Fruit fly (Drosophila melanogaster) whole organism, prepupa: ENCODE measurements around the gene RhoGEF64C.
A peak's percentile ranks its signal among the peaks of the same experiment; 100 is the strongest.

ENCODE experiments used
- Blimp-1 ChIP-seq: fragments of 200-800 bp; sonication (Bioruptor generic); optimal IDR thresholded peaks from 3 replicates; lab custom pipeline; 2017; ENCODE audit warnings: missing biosample characterization, missing genetic modification characterization, mild to moderate bottlenecking, moderate library complexity, missing genetic modification reagents
- CG10631 ChIP-seq: fragments of 200-800 bp; sonication (Bioruptor generic); optimal IDR thresholded peaks from 2 replicates; lab custom pipeline; 2016; ENCODE audit warnings: missing biosample characterization, missing genetic modification characterization
- CG10669 ChIP-seq: fragments of 200-800 bp; sonication (Bioruptor generic); optimal IDR thresholded peaks from 3 replicates; lab custom pipeline; 2018; ENCODE audit warnings: missing biosample characterization, mild to moderate bottlenecking, missing genetic modification characterization, moderate library complexity
- CG11294 ChIP-seq: fragments of 200-800 bp; sonication (Bioruptor generic); IDR thresholded peaks from 2 replicates; pipeline ENCODE4 v1.3.6; 2022; ENCODE audit warnings: missing biosample characterization, missing genetic modification characterization
- CG11902 ChIP-seq: fragments of 200-800 bp; sonication (Bioruptor generic); optimal IDR thresholded peaks from 3 replicates; lab custom pipeline; 2016; ENCODE audit warnings: missing biosample characterization, missing genetic modification characterization
- CG15336 ChIP-seq: fragments of 200-800 bp; sonication (Bioruptor generic); IDR thresholded peaks from 2 replicates; pipeline ENCODE4 v1.3.6; 2022; ENCODE audit warnings: missing biosample characterization, missing genetic modification characterization
- CG1621 ChIP-seq: fragments of 200-800 bp; sonication (Bioruptor generic); optimal IDR thresholded peaks from 3 replicates; lab custom pipeline; 2018; ENCODE audit warnings: missing biosample characterization, mild to moderate bottlenecking, missing genetic modification characterization
- CG16779 ChIP-seq: fragments of 200-800 bp; sonication (Bioruptor generic); optimal IDR thresholded peaks from 3 replicates; lab custom pipeline; 2017; ENCODE audit warnings: missing biosample characterization, mild to moderate bottlenecking, missing genetic modification characterization
- CG3032 ChIP-seq: fragments of 200-800 bp; optimal IDR thresholded peaks from 2 replicates; lab custom pipeline; 2019; ENCODE audit warnings: missing biosample characterization, mild to moderate bottlenecking, missing genetic modification characterization, moderate library complexity
- CG31627 ChIP-seq: fragments of 200-800 bp; sonication (Bioruptor generic); optimal IDR thresholded peaks from 3 replicates; lab custom pipeline; 2016; ENCODE audit warnings: missing biosample characterization, missing genetic modification characterization
- CG32006 ChIP-seq: fragments of 200-800 bp; sonication (Bioruptor generic); optimal IDR thresholded peaks from 3 replicates; lab custom pipeline; 2017; ENCODE audit warnings: missing biosample characterization, mild to moderate bottlenecking, missing genetic modification characterization
- CG34406 ChIP-seq: fragments of 200-800 bp; sonication (Bioruptor generic); optimal IDR thresholded peaks from 3 replicates; lab custom pipeline; 2016; ENCODE audit warnings: missing biosample characterization, missing genetic modification characterization
- CG3919 ChIP-seq: fragments of 200-800 bp; sonication (Bioruptor generic); optimal IDR thresholded peaks from 3 replicates; lab custom pipeline; 2016; ENCODE audit warnings: missing biosample characterization, missing genetic modification characterization
- CG4318 ChIP-seq: fragments of 200-800 bp; sonication (Bioruptor generic); optimal IDR thresholded peaks from 3 replicates; lab custom pipeline; 2017; ENCODE audit warnings: missing biosample characterization, mild to moderate bottlenecking, missing genetic modification characterization
- CG6163 ChIP-seq: fragments of 200-800 bp; sonication (Bioruptor generic); IDR thresholded peaks from 3 replicates; pipeline ENCODE4 v1.3.6; 2022; ENCODE audit warnings: missing biosample characterization, missing genetic modification characterization
- CG6276 ChIP-seq: fragments of 200-800 bp; sonication (Bioruptor generic); optimal IDR thresholded peaks from 2 replicates; lab custom pipeline; 2017; ENCODE audit warnings: missing biosample characterization, mild to moderate bottlenecking, missing genetic modification characterization
- CG6792 ChIP-seq: fragments of 200-800 bp; sonication (Bioruptor generic); optimal IDR thresholded peaks from 3 replicates; lab custom pipeline; 2016; ENCODE audit warnings: missing biosample characterization, missing genetic modification characterization
- CG6808 ChIP-seq: fragments of 200-800 bp; sonication (Bioruptor generic); optimal IDR thresholded peaks from 3 replicates; lab custom pipeline; 2017; ENCODE audit warnings: missing biosample characterization, missing genetic modification characterization, mild to moderate bottlenecking, moderate library complexity, missing genetic modification reagents
- CG6854 ChIP-seq: fragments of 200-800 bp; sonication (Bioruptor generic); optimal IDR thresholded peaks from 2 replicates; lab custom pipeline; 2017; ENCODE audit warnings: missing biosample characterization, mild to moderate bottlenecking, missing genetic modification characterization
- CG7368 ChIP-seq: fragments of 200-800 bp; sonication (Bioruptor generic); optimal IDR thresholded peaks from 3 replicates; lab custom pipeline; 2016; ENCODE audit warnings: missing biosample characterization, missing genetic modification characterization
- CG8119 ChIP-seq: fragments of 200-800 bp; sonication (Bioruptor generic); IDR thresholded peaks from 3 replicates; pipeline ENCODE4 v1.3.6; 2022; ENCODE audit warnings: missing biosample characterization, missing genetic modification characterization
- CG8319 ChIP-seq: fragments of 200-800 bp; sonication (Bioruptor generic); optimal IDR thresholded peaks from 3 replicates; lab custom pipeline; 2016; ENCODE audit warnings: missing biosample characterization, missing genetic modification characterization
- CG8632 ChIP-seq: fragments of 200-800 bp; sonication (Bioruptor generic); optimal IDR thresholded peaks from 3 replicates; lab custom pipeline; 2016; ENCODE audit warnings: missing biosample characterization, missing genetic modification characterization
- CG9139 ChIP-seq: fragments of 200-800 bp; sonication (Bioruptor generic); optimal IDR thresholded peaks from 3 replicates; lab custom pipeline; 2017; ENCODE audit warnings: missing biosample characterization, mild to moderate bottlenecking, missing genetic modification characterization
- Eip75B ChIP-seq: fragments of 200-800 bp; sonication (Bioruptor generic); optimal IDR thresholded peaks from 3 replicates; lab custom pipeline; 2016; ENCODE audit warnings: missing biosample characterization, missing genetic modification characterization
- Eip78C ChIP-seq: fragments of 200-800 bp; sonication (Bioruptor generic); peaks from one replicate; lab custom pipeline; 2016; ENCODE audit warnings: missing biosample characterization, missing genetic modification characterization
- Eip93F ChIP-seq: fragments of 200-800 bp; sonication (Bioruptor generic); optimal IDR thresholded peaks from 2 replicates; lab custom pipeline; 2016; ENCODE audit warnings: missing biosample characterization, mild to moderate bottlenecking, missing genetic modification characterization
- Ets21C ChIP-seq: fragments of 200-800 bp; sonication (Bioruptor generic); optimal IDR thresholded peaks from 3 replicates; lab custom pipeline; 2016; ENCODE audit warnings: missing biosample characterization, missing genetic modification characterization
- Ets96B ChIP-seq: fragments of 200-800 bp; optimal IDR thresholded peaks from 2 replicates; lab custom pipeline; 2019; ENCODE audit warnings: missing biosample characterization, mild to moderate bottlenecking, missing genetic modification characterization, moderate library complexity
- Gug ChIP-seq: fragments of 200-800 bp; sonication (Bioruptor generic); IDR thresholded peaks from 2 replicates; pipeline ENCODE4 v1.3.6; 2022; ENCODE audit warnings: missing biosample characterization, missing genetic modification characterization
- Hr38 ChIP-seq: sonication (Bioruptor generic); optimal IDR thresholded peaks from 2 replicates; lab custom pipeline; 2016; ENCODE audit warnings: missing biosample characterization, missing genetic modification characterization
- Hr39 ChIP-seq: fragments of 200-800 bp; sonication (Bioruptor generic); optimal IDR thresholded peaks from 2 replicates; lab custom pipeline; 2016; ENCODE audit warnings: missing biosample characterization, missing genetic modification characterization
- Lpt ChIP-seq: fragments of 200-800 bp; sonication (Bioruptor generic); optimal IDR thresholded peaks from 3 replicates; lab custom pipeline; 2016; ENCODE audit warnings: missing biosample characterization, missing genetic modification characterization
- Met ChIP-seq: fragments of 200-800 bp; sonication (Bioruptor generic); optimal IDR thresholded peaks from 3 replicates; lab custom pipeline; 2016; ENCODE audit warnings: missing biosample characterization, missing genetic modification characterization
- OdsH ChIP-seq: fragments of 200-800 bp; sonication (Bioruptor generic); optimal IDR thresholded peaks from 3 replicates; lab custom pipeline; 2016; ENCODE audit warnings: missing biosample characterization, missing genetic modification characterization
- Smox ChIP-seq: fragments of 200-800 bp; sonication (Bioruptor generic); optimal IDR thresholded peaks from 3 replicates; lab custom pipeline; 2016; ENCODE audit warnings: missing biosample characterization, missing genetic modification characterization
- Sox102F ChIP-seq: fragments of 200-800 bp; sonication (Bioruptor generic); optimal IDR thresholded peaks from 2 replicates; lab custom pipeline; 2016; ENCODE audit warnings: missing biosample characterization, mild to moderate bottlenecking, missing genetic modification characterization
- Sox14 ChIP-seq: fragments of 200-800 bp; sonication (Bioruptor generic); optimal IDR thresholded peaks from 3 replicates; lab custom pipeline; 2016; ENCODE audit warnings: missing biosample characterization, missing genetic modification characterization
- Sox15 ChIP-seq: fragments of 200-800 bp; sonication (Bioruptor generic); optimal IDR thresholded peaks from 3 replicates; lab custom pipeline; 2016; ENCODE audit warnings: missing biosample characterization, missing genetic modification characterization
- achi ChIP-seq: fragments of 200-800 bp; sonication (Bioruptor generic); optimal IDR thresholded peaks from 3 replicates; lab custom pipeline; 2016; ENCODE audit warnings: missing biosample characterization, missing genetic modification characterization
- acj6 ChIP-seq: fragments of 200-800 bp; sonication (Bioruptor generic); optimal IDR thresholded peaks from 3 replicates; lab custom pipeline; 2016; ENCODE audit warnings: missing biosample characterization, missing genetic modification characterization
- cyc ChIP-seq: fragments of 200-800 bp; sonication (Bioruptor generic); optimal IDR thresholded peaks from 3 replicates; lab custom pipeline; 2016; ENCODE audit warnings: missing biosample characterization, missing genetic modification characterization
- dac ChIP-seq: fragments of 200-800 bp; sonication (Bioruptor generic); optimal IDR thresholded peaks from 2 replicates; lab custom pipeline; 2017; ENCODE audit warnings: missing biosample characterization, mild to moderate bottlenecking, missing genetic modification characterization
- eg ChIP-seq: fragments of 200-800 bp; sonication (Bioruptor generic); IDR thresholded peaks from 3 replicates; pipeline ENCODE4 v1.3.6; 2022; ENCODE audit warnings: missing biosample characterization, missing genetic modification characterization
- esn ChIP-seq: fragments of 200-800 bp; sonication (Bioruptor generic); optimal IDR thresholded peaks from 2 replicates; lab custom pipeline; 2016; ENCODE audit warnings: missing biosample characterization, mild to moderate bottlenecking, missing genetic modification characterization, moderate library complexity
- fd59A ChIP-seq: fragments of 200-800 bp; sonication (Bioruptor generic); optimal IDR thresholded peaks from 2 replicates; lab custom pipeline; 2017; ENCODE audit warnings: missing biosample characterization, mild to moderate bottlenecking, missing genetic modification characterization, missing genetic modification reagents
- fd85E ChIP-seq: fragments of 200-800 bp; sonication (Bioruptor generic); optimal IDR thresholded peaks from 3 replicates; lab custom pipeline; 2016; ENCODE audit warnings: missing biosample characterization, missing genetic modification characterization
- fkh ChIP-seq: fragments of 200-800 bp; sonication (Bioruptor generic); optimal IDR thresholded peaks from 3 replicates; lab custom pipeline; 2017; ENCODE audit warnings: missing biosample characterization, mild to moderate bottlenecking, missing genetic modification characterization, moderate library complexity
- lz ChIP-seq: fragments of 200-800 bp; sonication (Bioruptor generic); optimal IDR thresholded peaks from 3 replicates; lab custom pipeline; 2016; ENCODE audit warnings: missing biosample characterization, missing genetic modification characterization
- net ChIP-seq: fragments of 200-800 bp; sonication (Bioruptor generic); optimal IDR thresholded peaks from 3 replicates; lab custom pipeline; 2016; ENCODE audit warnings: missing biosample characterization, missing genetic modification characterization
- pdm3 ChIP-seq: fragments of 200-800 bp; sonication (Bioruptor generic); optimal IDR thresholded peaks from 3 replicates; lab custom pipeline; 2016; ENCODE audit warnings: missing biosample characterization, missing genetic modification characterization
- ss ChIP-seq, 2 experiments: fragments of 200-800 bp; sonication (Bioruptor generic); optimal IDR thresholded peaks; 2 replicates in 1 of 2; 3 replicates in 1 of 2; lab custom pipeline; 2017 to 2018; ENCODE audit warnings: mild to moderate bottlenecking in 2 of 2, missing biosample characterization in 2 of 2, missing genetic modification characterization in 2 of 2, moderate library complexity in 1 of 2
- svp ChIP-seq: fragments of 200-800 bp; sonication (Bioruptor generic); peaks from one replicate; lab custom pipeline; 2016; ENCODE audit warnings: missing biosample characterization, missing genetic modification characterization

RhoGEF64C gene

DNA sequence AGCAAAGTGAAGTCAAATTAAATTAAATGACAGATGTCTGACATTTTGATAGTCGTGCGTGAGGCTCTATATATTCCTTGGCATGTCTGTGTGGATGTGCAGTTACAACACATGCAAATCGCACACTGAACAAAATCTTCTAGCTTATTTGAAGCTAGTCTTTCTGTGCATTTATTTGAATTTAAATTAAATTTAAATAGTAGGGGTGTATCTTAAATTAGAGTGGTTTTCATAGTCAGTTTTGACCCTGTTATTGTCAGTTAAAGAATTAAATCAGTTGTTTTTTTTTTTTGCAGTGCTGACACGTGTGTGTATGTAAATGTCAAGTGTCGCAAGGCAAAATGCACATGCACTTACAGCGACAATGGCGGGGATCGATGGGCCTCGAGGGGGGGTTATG is 13.5 kb upstream of the RhoGEF64C start:
- TF ChIP-seq Sox15 (GFP tag; lab: Kevin White, UChicago): no peak
- TF ChIP-seq CG6808 (GFP tag; lab: Kevin White, UChicago): no peak
- TF ChIP-seq CG11294 (GFP tag; lab: Robert Waterston, UW): no peak
- peak; percentile 63 for TF ChIP-seq svp
- peak in 1 of 2 experiments; percentile 42 for TF ChIP-seq ss (GFP tag; optimal IDR thresholded peaks at IDR 0.05; lab: Kevin White, UChicago)
- TF ChIP-seq CG31627: no peak
- TF ChIP-seq CG8319 (GFP tag; lab: Kevin White, UChicago): no peak
- TF ChIP-seq lz (GFP tag; lab: Kevin White, UChicago): no peak
- no peak for TF ChIP-seq CG1621 (tag; lab: Kevin White, UChicago)
- TF ChIP-seq Hr38: no peak
- TF ChIP-seq dac: no peak
- TF ChIP-seq CG6163 (GFP tag; lab: Robert Waterston, UW): no peak
- no peak for TF ChIP-seq Lpt
- TF ChIP-seq acj6 (GFP tag; lab: Kevin White, UChicago): no peak
- no peak for TF ChIP-seq Hr39
- no peak for TF ChIP-seq CG16779 (tag; lab: Kevin White, UChicago)
- no peak for TF ChIP-seq Eip93F (GFP tag; lab: Kevin White, UChicago)
- peak; percentile 35 for TF ChIP-seq CG3919
- TF ChIP-seq fd85E (GFP tag; lab: Kevin White, UChicago): no peak
- peak; percentile 81 for TF ChIP-seq Eip78C
- no peak for TF ChIP-seq Sox102F (GFP tag; lab: Kevin White, UChicago)
- TF ChIP-seq CG4318 (GFP tag; lab: Kevin White, UChicago): no peak
- no peak for TF ChIP-seq CG7368 (GFP tag; lab: Kevin White, UChicago)
- 0 out of 3 replicates have a peak, but pooled peaks have one; percentile 18 for TF ChIP-seq CG8119 (GFP tag; lab: Robert Waterston, UW)
- no peak for TF ChIP-seq Smox (GFP tag; lab: Kevin White, UChicago)
- no peak for TF ChIP-seq CG15336 (GFP tag; lab: Robert Waterston, UW)
- TF ChIP-seq CG10631 (GFP tag; lab: Kevin White, UChicago): peak; percentile 36
- TF ChIP-seq Ets96B (tag; lab: Kevin White, UChicago): peak; percentile 41
- no peak for TF ChIP-seq achi (GFP tag; lab: Kevin White, UChicago)
- TF ChIP-seq CG10669: peak; percentile 36
- TF ChIP-seq CG3032: no peak
- TF ChIP-seq CG8632 (GFP tag; lab: Kevin White, UChicago): no peak
- TF ChIP-seq Gug (GFP tag; lab: Robert Waterston, UW): 0 out of 2 replicates have a peak, but pooled peaks have one; percentile 14
- TF ChIP-seq Met (GFP tag; lab: Kevin White, UChicago): no peak
- TF ChIP-seq fkh: no peak
- no peak for TF ChIP-seq CG6854
- no peak for TF ChIP-seq Blimp-1 (GFP tag; lab: Kevin White, UChicago)
- peak; percentile 53 for TF ChIP-seq Eip75B
- peak; percentile 36 for TF ChIP-seq CG32006 (GFP tag; lab: Kevin White, UChicago)
- peak; percentile 8 for TF ChIP-seq cyc (GFP tag; lab: Kevin White, UChicago)
- TF ChIP-seq CG34406 (GFP tag; lab: Kevin White, UChicago): no peak
- TF ChIP-seq CG6276 (GFP tag; lab: Kevin White, UChicago): peak; percentile 6
- no peak for TF ChIP-seq Ets21C (GFP tag; lab: Kevin White, UChicago)
- TF ChIP-seq CG6792 (GFP tag; lab: Kevin White, UChicago): no peak
- TF ChIP-seq eg (GFP tag; lab: Robert Waterston, UW): peak; percentile 45; the same call in 1 of the 3 replicates
- TF ChIP-seq pdm3 (GFP tag; lab: Kevin White, UChicago): no peak
- no peak for TF ChIP-seq Sox14
- no peak for TF ChIP-seq net
- TF ChIP-seq fd59A (GFP tag; lab: Kevin White, UChicago): no peak
- no peak for TF ChIP-seq OdsH (GFP tag; lab: Kevin White, UChicago)
- no peak for TF ChIP-seq esn
- no peak for TF ChIP-seq CG11902 (GFP tag; lab: Kevin White, UChicago)
- TF ChIP-seq CG9139: no peak
